Fruit fly (Drosophila melanogaster): ENCODE measurements around the gene MED14.
A peak's percentile ranks its signal among the peaks of the same experiment; 100 is the strongest.

MED14 gene

DNA sequence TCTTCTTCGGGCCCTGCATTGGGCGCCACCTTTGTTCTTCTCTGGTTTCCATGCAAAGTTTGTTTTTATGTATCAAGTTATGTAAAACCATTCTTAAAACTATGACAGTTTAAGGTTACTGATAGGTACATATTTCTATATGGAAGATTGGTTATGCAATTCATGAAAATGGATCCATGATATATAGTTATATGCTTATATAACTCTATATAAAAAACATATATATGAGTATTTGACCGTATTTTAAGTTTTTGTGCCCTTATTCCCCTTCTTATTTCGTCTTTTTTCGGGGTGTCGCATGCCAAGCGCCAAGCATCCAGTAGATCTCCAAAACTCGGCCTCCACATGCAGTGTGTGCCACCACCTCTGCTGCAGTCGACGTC lies 23.0 kb downstream of the MED14 start:
- TF ChIP-seq Vsx2 (GFP tag; optimal IDR thresholded peaks at IDR 0.05; ENCODE audit: partially characterized antibody): no peak

DNA sequence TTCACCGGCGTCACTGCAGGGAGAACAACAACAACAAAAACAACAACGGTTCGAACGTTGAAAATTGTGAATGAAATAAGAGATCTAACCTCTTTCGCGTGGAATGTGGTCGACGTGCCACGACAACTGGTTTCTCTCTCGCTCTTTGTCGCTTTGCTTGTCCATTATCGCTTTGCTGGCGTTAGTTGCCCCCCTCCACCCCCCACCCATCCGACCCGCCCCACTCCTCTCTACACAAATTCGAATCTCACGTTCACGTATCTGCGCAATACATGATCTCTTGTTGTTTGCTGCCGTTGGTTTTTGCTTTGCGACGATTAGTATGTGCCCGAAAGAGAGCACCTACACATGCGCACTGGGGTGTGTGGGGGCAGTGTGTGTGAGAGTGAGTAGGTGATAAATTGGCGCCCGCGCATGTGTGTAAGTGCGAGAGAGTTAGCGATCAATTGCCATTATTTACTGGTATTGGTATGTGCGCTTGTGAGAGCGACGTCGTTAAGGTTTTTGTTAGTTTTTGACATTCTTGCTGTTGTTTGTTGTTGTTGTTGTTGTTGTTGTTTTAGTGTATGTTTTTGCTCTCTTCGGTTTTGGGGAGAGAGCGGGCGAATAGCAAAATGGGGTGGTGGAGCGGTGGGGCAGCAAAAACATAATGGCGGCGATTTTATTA lies 23.6 kb downstream of the MED14 start:
- peak; percentile 53 for TF ChIP-seq fru (GFP tag; optimal IDR thresholded peaks at IDR 0.05)
- no peak for TF ChIP-seq Jra (GFP tag; optimal IDR thresholded peaks at IDR 0.05)
- TF ChIP-seq dl (GFP tag; optimal IDR thresholded peaks at IDR 0.05; ENCODE audit: insufficient read depth in 1 of 2, partially characterized antibody in 2 of 2): peak in 1 of 2 experiments; percentile 76
- peak; percentile 34 for TF ChIP-seq rgr (GFP tag; optimal IDR thresholded peaks at IDR 0.05)
- TF ChIP-seq Myc (optimal IDR thresholded peaks at IDR 0.05): no peak
- peak; percentile 85 for TF ChIP-seq N (GFP tag; optimal IDR thresholded peaks at IDR 0.05)
- TF ChIP-seq Rel (GFP tag; optimal IDR thresholded peaks at IDR 0.05): no peak
- TF ChIP-seq Rel (tag; optimal IDR thresholded peaks at IDR 0.05): peak; percentile 66
- no peak for TF ChIP-seq CG32264 (GFP tag; optimal IDR thresholded peaks at IDR 0.05)
- TF ChIP-seq Hr78 (GFP tag; optimal IDR thresholded peaks at IDR 0.05): peak; percentile 2
- TF ChIP-seq Mio (GFP tag; optimal IDR thresholded peaks at IDR 0.05): no peak
- TF ChIP-seq dmrt93B (GFP tag; optimal IDR thresholded peaks at IDR 0.05): no peak
- peak; percentile 12 for TF ChIP-seq br (GFP tag; optimal IDR thresholded peaks at IDR 0.05)
- peak; percentile 94 for TF ChIP-seq Dif (GFP tag; optimal IDR thresholded peaks at IDR 0.05; ENCODE audit: partially characterized antibody)
- TF ChIP-seq woc (GFP tag; optimal IDR thresholded peaks at IDR 0.05): no peak
- no peak for TF ChIP-seq Hnf4 (GFP tag; optimal IDR thresholded peaks at IDR 0.05)
- peak; percentile 76 for TF ChIP-seq CrebA (GFP tag; optimal IDR thresholded peaks at IDR 0.05; ENCODE audit: borderline replicate concordance)
- peak; percentile 87 for TF ChIP-seq Vsx2 (GFP tag; optimal IDR thresholded peaks at IDR 0.05; ENCODE audit: partially characterized antibody)
- peak; percentile 27 for TF ChIP-seq Sp1 (GFP tag; optimal IDR thresholded peaks at IDR 0.05)
- TF ChIP-seq psq (GFP tag; optimal IDR thresholded peaks at IDR 0.05): peak; percentile 71
- no peak for TF ChIP-seq Dfd (GFP tag; optimal IDR thresholded peaks at IDR 0.05)
- no peak for TF ChIP-seq Abd-B (GFP tag; optimal IDR thresholded peaks at IDR 0.05)
- no peak for TF ChIP-seq sage (GFP tag; optimal IDR thresholded peaks at IDR 0.05)
- no peak for TF ChIP-seq ey (GFP tag; optimal IDR thresholded peaks at IDR 0.05)
- TF ChIP-seq Hr83 (GFP tag; optimal IDR thresholded peaks at IDR 0.05; ENCODE audit: poor library complexity, severe bottlenecking): peak; percentile 3
- no peak for TF ChIP-seq usp (GFP tag; optimal IDR thresholded peaks at IDR 0.05)
- peak in 1 of 2 experiments; percentile 2 for TF ChIP-seq foxo (GFP tag; optimal IDR thresholded peaks at IDR 0.05)
- no peak for TF ChIP-seq CG9705 (GFP tag; optimal IDR thresholded peaks at IDR 0.05)
- no peak for TF ChIP-seq GATAd (GFP tag; optimal IDR thresholded peaks at IDR 0.05)
- TF ChIP-seq tai (GFP tag; optimal IDR thresholded peaks at IDR 0.05): no peak
- TF ChIP-seq sv (GFP tag; optimal IDR thresholded peaks at IDR 0.05): no peak
- TF ChIP-seq pan (optimal IDR thresholded peaks at IDR 0.05): no peak
- TF ChIP-seq brk (GFP tag; optimal IDR thresholded peaks at IDR 0.05): peak; percentile 40
- TF ChIP-seq OdsH (GFP tag; optimal IDR thresholded peaks at IDR 0.05): no peak
- TF ChIP-seq dsf (GFP tag; optimal IDR thresholded peaks at IDR 0.05; ENCODE audit: borderline replicate concordance): no peak
- peak; percentile 20 for TF ChIP-seq h (GFP tag; optimal IDR thresholded peaks at IDR 0.05)
- TF ChIP-seq lola (GFP tag; optimal IDR thresholded peaks at IDR 0.05): no peak
- TF ChIP-seq HLH106 (tag; optimal IDR thresholded peaks at IDR 0.05): peak; percentile 6
- no peak for TF ChIP-seq jim (GFP tag; optimal IDR thresholded peaks at IDR 0.05)

DNA sequence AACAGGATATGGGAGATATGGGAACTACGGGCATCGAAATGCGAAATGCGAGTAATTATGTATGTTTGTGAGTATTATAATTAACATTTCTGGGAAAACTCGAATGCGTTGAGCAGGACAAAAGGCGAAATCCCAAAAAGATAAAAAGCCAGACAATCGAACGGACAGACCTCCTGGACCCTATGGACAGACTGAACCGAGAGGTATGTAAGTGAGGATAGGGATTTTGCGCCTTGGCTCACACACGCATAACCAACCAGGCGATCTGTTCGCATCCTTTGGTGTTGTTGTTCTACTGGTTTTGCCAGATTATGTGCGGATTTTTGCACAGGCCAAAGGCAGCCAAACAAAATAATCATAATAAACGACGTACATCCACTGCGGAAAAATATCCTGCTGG lies 24.9 kb downstream of the MED14 start:
- TF ChIP-seq Vsx2 (GFP tag; optimal IDR thresholded peaks at IDR 0.05; ENCODE audit: partially characterized antibody) (peak; percentile 6), br (GFP tag; optimal IDR thresholded peaks at IDR 0.05) (no peak)
